ENCODE assay signal across 3 worm cellular contexts in the genomic region with DNA sequence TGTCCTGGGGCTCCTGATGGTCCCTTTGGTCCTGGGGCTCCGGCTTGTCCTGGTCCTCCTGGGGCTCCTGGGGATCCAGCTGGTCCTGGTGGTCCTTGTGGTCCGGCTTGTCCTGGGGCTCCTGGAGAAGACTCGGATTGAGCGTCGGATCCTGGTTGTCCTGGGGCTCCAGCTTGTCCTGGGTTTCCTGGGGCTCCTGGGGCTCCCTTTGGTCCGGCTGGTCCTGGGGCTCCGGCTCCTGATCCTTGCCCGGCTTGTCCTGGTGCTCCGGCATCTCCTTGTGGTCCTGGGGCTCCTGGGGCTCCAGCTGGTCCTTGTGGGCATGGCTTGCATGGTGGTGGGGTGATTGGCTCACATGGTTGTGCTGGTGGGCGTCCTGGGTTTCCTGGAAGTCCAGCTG.
TF ChIP-seq lines count a peak whose summit lies in the region.
"Not testable (repeated sequence)": the region's sequence is repeated elsewhere in the genome, so short reads cannot be mapped to it uniquely, and the experiment has no call there.

No protein-coding gene starts in this region.

TF ChIP-seq in whole organism, L4 larva, 104 proteins besides CTCF, POLR2A, EP300 and RAD21:
- TF ChIP-seq ctbp-1 (GFP tag; IDR thresholded peaks at IDR 0.05; lab: Robert Waterston, UW) (peak; percentile 38; the same call in 1 of the 2 replicates), set-16 (GFP tag; IDR thresholded peaks at IDR 0.05; lab: Robert Waterston, UW) (peak; percentile 99), T26A8.4 (GFP tag; IDR thresholded peaks at IDR 0.05; lab: Robert Waterston, UW) (0 out of 2 replicates have a peak, but pooled peaks have one; percentile 33), egl-43 (GFP tag; IDR thresholded peaks at IDR 0.05; lab: Robert Waterston, UW) (0 out of 2 replicates have a peak, but pooled peaks have one; percentile 24), mxl-2 (GFP tag; conservative IDR thresholded peaks at IDR 0.05; lab: Robert Waterston, UW) (0 out of 2 replicates have a peak, but pooled peaks have one; percentile 42), tra-1 (GFP tag; IDR thresholded peaks at IDR 0.05; lab: Robert Waterston, UW) (peak; percentile 59; the same call in 1 of the 2 replicates), lin-38 (GFP tag; IDR thresholded peaks at IDR 0.05; lab: Robert Waterston, UW) (peak; percentile 18; the same call in 1 of the 2 replicates), pha-4 (GFP tag; IDR thresholded peaks at IDR 0.05; lab: Robert Waterston, UW) (peak; percentile 45; the same call in 1 of the 2 replicates), D1046.2 (GFP tag; IDR thresholded peaks at IDR 0.05; lab: Robert Waterston, UW) (0 out of 2 replicates have a peak, but pooled peaks have one; percentile 50), madf-5 (GFP tag; IDR thresholded peaks at IDR 0.05; lab: Robert Waterston, UW) (peak in 1 of 2 experiments; percentile 96; a peak in 2 of 4 replicates), lim-7 (GFP tag; IDR thresholded peaks at IDR 0.05; lab: Robert Waterston, UW) (peak; percentile 45; the same call in 1 of the 2 replicates), madf-9 (GFP tag; conservative IDR thresholded peaks at IDR 0.05; lab: Robert Waterston, UW) (0 out of 2 replicates have a peak, but pooled peaks have one; percentile 39), dmd-8 (GFP tag; IDR thresholded peaks at IDR 0.05; lab: Robert Waterston, UW) (0 out of 2 replicates have a peak, but pooled peaks have one; percentile 55)
- TF ChIP-seq pha-4 (tag; optimal IDR thresholded peaks at IDR 0.05; lab: Kevin White, UChicago), result not testable (repeated sequence)

TF ChIP-seq in whole organism, early embryonic, 17 proteins besides CTCF, POLR2A, EP300 and RAD21:
- 0 out of 2 replicates have a peak, but pooled peaks have one; percentile 30 for TF ChIP-seq scrt-1 (GFP tag; IDR thresholded peaks at IDR 0.05; lab: Robert Waterston, UW)
- TF ChIP-seq sea-1 (GFP tag; conservative IDR thresholded peaks at IDR 0.05; lab: Robert Waterston, UW), result 0 out of 2 replicates have a peak, but pooled peaks have one; percentile 15

TF ChIP-seq in whole organism, young adult, 124 proteins besides CTCF, POLR2A, EP300 and RAD21:
- TF ChIP-seq egrh-3 (GFP tag; IDR thresholded peaks at IDR 0.05; lab: Robert Waterston, UW), result peak; percentile 97
- peak; percentile 38; the same call in 1 of the 2 replicates for TF ChIP-seq lin-26 (GFP tag; IDR thresholded peaks at IDR 0.05; lab: Robert Waterston, UW)
- TF ChIP-seq mcd-1 (GFP tag; IDR thresholded peaks at IDR 0.05; lab: Robert Waterston, UW), result peak; percentile 38; the same call in 1 of the 2 replicates
- 0 out of 2 replicates have a peak, but pooled peaks have one; percentile 26 for TF ChIP-seq nhr-120 (GFP tag; IDR thresholded peaks at IDR 0.05; lab: Robert Waterston, UW)
